Fruit fly (Drosophila melanogaster): Measurements from ENCODE around the gene CG32371.

DNA sequence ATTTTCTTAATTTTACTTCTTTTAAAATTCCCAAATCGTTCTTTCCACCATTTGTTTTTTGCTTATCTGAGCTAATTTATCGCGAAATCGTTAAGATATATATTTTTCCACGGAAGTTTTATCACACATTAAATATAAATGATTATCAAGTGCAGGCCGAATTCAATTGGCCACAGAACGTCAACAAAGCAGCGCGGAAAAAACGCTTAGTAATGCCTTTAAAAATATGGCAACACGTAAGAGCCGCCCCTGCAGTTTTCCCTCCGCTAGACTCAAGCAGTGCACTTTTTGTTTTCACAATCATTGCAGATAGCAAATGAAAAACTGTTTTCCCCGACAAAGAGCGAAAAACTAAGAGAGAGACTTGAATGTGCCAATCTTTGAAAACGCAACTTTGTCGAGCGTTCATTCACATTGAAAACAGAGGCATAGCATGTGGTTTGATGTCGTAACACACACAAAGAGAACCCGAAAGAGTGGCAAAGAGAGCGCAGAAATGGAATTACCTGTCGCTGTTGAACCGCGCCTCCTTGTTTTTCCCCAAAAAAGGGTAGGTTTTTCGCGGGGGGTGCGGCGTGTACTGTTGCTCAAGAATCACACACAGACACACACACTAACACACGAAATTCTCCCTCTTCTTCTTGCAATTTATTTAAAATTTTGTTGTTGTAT lies 40.5 kb upstream of the CG32371 start:
- no peak for TF ChIP-seq toe (GFP tag; optimal IDR thresholded peaks at IDR 0.05)
- TF ChIP-seq CG7045 (GFP tag; optimal IDR thresholded peaks at IDR 0.05) = no peak
- peak; percentile 38 for TF ChIP-seq cic (GFP tag; optimal IDR thresholded peaks at IDR 0.05)
- peak; percentile 93 for TF ChIP-seq tj (GFP tag; optimal IDR thresholded peaks at IDR 0.05)
- TF ChIP-seq Clk (GFP tag; optimal IDR thresholded peaks at IDR 0.05) = no peak
- no peak for TF ChIP-seq CG12768 (GFP tag; optimal IDR thresholded peaks at IDR 0.05)
- no peak for TF ChIP-seq CG11617 (GFP tag; optimal IDR thresholded peaks at IDR 0.05)
- TF ChIP-seq kay (GFP tag; ENCODE audit: borderline replicate concordance) = peak; percentile 80
- no peak for TF ChIP-seq Crg-1 (GFP tag; optimal IDR thresholded peaks at IDR 0.05)
- peak; percentile 61 to 86 for TF ChIP-seq cnc (optimal IDR thresholded peaks at IDR 0.05)
- no peak for TF ChIP-seq CG14711 (tag; optimal IDR thresholded peaks at IDR 0.05)
- no peak for TF ChIP-seq Hr96 (GFP tag; optimal IDR thresholded peaks at IDR 0.05)
- TF ChIP-seq CG1620 (GFP tag; optimal IDR thresholded peaks at IDR 0.05) = no peak
